Fruit fly (Drosophila melanogaster) whole organism, prepupa: ENCODE results near the gene Drsl6.
A peak's percentile ranks its signal among the peaks of the same experiment; 100 is the strongest.

Source experiments
- CG10631 ChIP-seq: fragments of 200-800 bp; sonication (Bioruptor generic); optimal IDR thresholded peaks from 2 replicates; lab custom pipeline; 2016; ENCODE audit warnings: missing biosample characterization, missing genetic modification characterization
- CG10669 ChIP-seq: fragments of 200-800 bp; sonication (Bioruptor generic); optimal IDR thresholded peaks from 3 replicates; lab custom pipeline; 2018; ENCODE audit warnings: missing biosample characterization, mild to moderate bottlenecking, missing genetic modification characterization, moderate library complexity
- CG11294 ChIP-seq: fragments of 200-800 bp; sonication (Bioruptor generic); IDR thresholded peaks from 2 replicates; pipeline ENCODE4 v1.3.6; 2022; ENCODE audit warnings: missing biosample characterization, missing genetic modification characterization
- CG11762 ChIP-seq: fragments of 200-800 bp; sonication (Bioruptor generic); optimal IDR thresholded peaks from 3 replicates; lab custom pipeline; 2016; ENCODE audit warnings: missing biosample characterization, missing genetic modification characterization; ENCODE audit not compliant: insufficient read depth
- CG11902 ChIP-seq: fragments of 200-800 bp; sonication (Bioruptor generic); optimal IDR thresholded peaks from 3 replicates; lab custom pipeline; 2016; ENCODE audit warnings: missing biosample characterization, missing genetic modification characterization
- CG15336 ChIP-seq: fragments of 200-800 bp; sonication (Bioruptor generic); IDR thresholded peaks from 2 replicates; pipeline ENCODE4 v1.3.6; 2022; ENCODE audit warnings: missing biosample characterization, missing genetic modification characterization
- CG1621 ChIP-seq: fragments of 200-800 bp; sonication (Bioruptor generic); optimal IDR thresholded peaks from 3 replicates; lab custom pipeline; 2018; ENCODE audit warnings: missing biosample characterization, mild to moderate bottlenecking, missing genetic modification characterization
- CG16779 ChIP-seq: fragments of 200-800 bp; sonication (Bioruptor generic); optimal IDR thresholded peaks from 3 replicates; lab custom pipeline; 2017; ENCODE audit warnings: missing biosample characterization, mild to moderate bottlenecking, missing genetic modification characterization
- CG3032 ChIP-seq: fragments of 200-800 bp; optimal IDR thresholded peaks from 2 replicates; lab custom pipeline; 2019; ENCODE audit warnings: missing biosample characterization, mild to moderate bottlenecking, missing genetic modification characterization, moderate library complexity
- CG31627 ChIP-seq: fragments of 200-800 bp; sonication (Bioruptor generic); optimal IDR thresholded peaks from 3 replicates; lab custom pipeline; 2016; ENCODE audit warnings: missing biosample characterization, missing genetic modification characterization
- CG32006 ChIP-seq: fragments of 200-800 bp; sonication (Bioruptor generic); optimal IDR thresholded peaks from 3 replicates; lab custom pipeline; 2017; ENCODE audit warnings: missing biosample characterization, mild to moderate bottlenecking, missing genetic modification characterization
- CG34406 ChIP-seq: fragments of 200-800 bp; sonication (Bioruptor generic); optimal IDR thresholded peaks from 3 replicates; lab custom pipeline; 2016; ENCODE audit warnings: missing biosample characterization, missing genetic modification characterization
- CG3919 ChIP-seq: fragments of 200-800 bp; sonication (Bioruptor generic); optimal IDR thresholded peaks from 3 replicates; lab custom pipeline; 2016; ENCODE audit warnings: missing biosample characterization, missing genetic modification characterization
- CG4318 ChIP-seq: fragments of 200-800 bp; sonication (Bioruptor generic); optimal IDR thresholded peaks from 3 replicates; lab custom pipeline; 2017; ENCODE audit warnings: missing biosample characterization, mild to moderate bottlenecking, missing genetic modification characterization
- CG6163 ChIP-seq: fragments of 200-800 bp; sonication (Bioruptor generic); IDR thresholded peaks from 3 replicates; pipeline ENCODE4 v1.3.6; 2022; ENCODE audit warnings: missing biosample characterization, missing genetic modification characterization
- CG6276 ChIP-seq: fragments of 200-800 bp; sonication (Bioruptor generic); optimal IDR thresholded peaks from 2 replicates; lab custom pipeline; 2017; ENCODE audit warnings: missing biosample characterization, mild to moderate bottlenecking, missing genetic modification characterization
- CG6792 ChIP-seq: fragments of 200-800 bp; sonication (Bioruptor generic); optimal IDR thresholded peaks from 3 replicates; lab custom pipeline; 2016; ENCODE audit warnings: missing biosample characterization, missing genetic modification characterization
- CG6808 ChIP-seq: fragments of 200-800 bp; sonication (Bioruptor generic); optimal IDR thresholded peaks from 3 replicates; lab custom pipeline; 2017; ENCODE audit warnings: missing biosample characterization, missing genetic modification characterization, mild to moderate bottlenecking, moderate library complexity, missing genetic modification reagents
- CG6854 ChIP-seq: fragments of 200-800 bp; sonication (Bioruptor generic); optimal IDR thresholded peaks from 2 replicates; lab custom pipeline; 2017; ENCODE audit warnings: missing biosample characterization, mild to moderate bottlenecking, missing genetic modification characterization
- CG7368 ChIP-seq: fragments of 200-800 bp; sonication (Bioruptor generic); optimal IDR thresholded peaks from 3 replicates; lab custom pipeline; 2016; ENCODE audit warnings: missing biosample characterization, missing genetic modification characterization
- CG8119 ChIP-seq: fragments of 200-800 bp; sonication (Bioruptor generic); IDR thresholded peaks from 3 replicates; pipeline ENCODE4 v1.3.6; 2022; ENCODE audit warnings: missing biosample characterization, missing genetic modification characterization
- CG8319 ChIP-seq: fragments of 200-800 bp; sonication (Bioruptor generic); optimal IDR thresholded peaks from 3 replicates; lab custom pipeline; 2016; ENCODE audit warnings: missing biosample characterization, missing genetic modification characterization
- CG8632 ChIP-seq: fragments of 200-800 bp; sonication (Bioruptor generic); optimal IDR thresholded peaks from 3 replicates; lab custom pipeline; 2016; ENCODE audit warnings: missing biosample characterization, missing genetic modification characterization
- CG9139 ChIP-seq: fragments of 200-800 bp; sonication (Bioruptor generic); optimal IDR thresholded peaks from 3 replicates; lab custom pipeline; 2017; ENCODE audit warnings: missing biosample characterization, mild to moderate bottlenecking, missing genetic modification characterization
- Eip75B ChIP-seq: fragments of 200-800 bp; sonication (Bioruptor generic); optimal IDR thresholded peaks from 3 replicates; lab custom pipeline; 2016; ENCODE audit warnings: missing biosample characterization, missing genetic modification characterization
- Eip93F ChIP-seq: fragments of 200-800 bp; sonication (Bioruptor generic); optimal IDR thresholded peaks from 2 replicates; lab custom pipeline; 2016; ENCODE audit warnings: missing biosample characterization, mild to moderate bottlenecking, missing genetic modification characterization
- Ets96B ChIP-seq: fragments of 200-800 bp; optimal IDR thresholded peaks from 2 replicates; lab custom pipeline; 2019; ENCODE audit warnings: missing biosample characterization, mild to moderate bottlenecking, missing genetic modification characterization, moderate library complexity
- Hr38 ChIP-seq: sonication (Bioruptor generic); optimal IDR thresholded peaks from 2 replicates; lab custom pipeline; 2016; ENCODE audit warnings: missing biosample characterization, missing genetic modification characterization
- Hr4 ChIP-seq: fragments of 200-800 bp; sonication (Bioruptor generic); optimal IDR thresholded peaks from 3 replicates; lab custom pipeline; 2016; ENCODE audit warnings: missing biosample characterization, missing genetic modification characterization
- Lpt ChIP-seq: fragments of 200-800 bp; sonication (Bioruptor generic); optimal IDR thresholded peaks from 3 replicates; lab custom pipeline; 2016; ENCODE audit warnings: missing biosample characterization, missing genetic modification characterization
- OdsH ChIP-seq: fragments of 200-800 bp; sonication (Bioruptor generic); optimal IDR thresholded peaks from 3 replicates; lab custom pipeline; 2016; ENCODE audit warnings: missing biosample characterization, missing genetic modification characterization
- Smox ChIP-seq: fragments of 200-800 bp; sonication (Bioruptor generic); optimal IDR thresholded peaks from 3 replicates; lab custom pipeline; 2016; ENCODE audit warnings: missing biosample characterization, missing genetic modification characterization
- Sox102F ChIP-seq: fragments of 200-800 bp; sonication (Bioruptor generic); optimal IDR thresholded peaks from 2 replicates; lab custom pipeline; 2016; ENCODE audit warnings: missing biosample characterization, mild to moderate bottlenecking, missing genetic modification characterization
- Sox14 ChIP-seq: fragments of 200-800 bp; sonication (Bioruptor generic); optimal IDR thresholded peaks from 3 replicates; lab custom pipeline; 2016; ENCODE audit warnings: missing biosample characterization, missing genetic modification characterization
- Sox15 ChIP-seq: fragments of 200-800 bp; sonication (Bioruptor generic); optimal IDR thresholded peaks from 3 replicates; lab custom pipeline; 2016; ENCODE audit warnings: missing biosample characterization, missing genetic modification characterization
- achi ChIP-seq: fragments of 200-800 bp; sonication (Bioruptor generic); optimal IDR thresholded peaks from 3 replicates; lab custom pipeline; 2016; ENCODE audit warnings: missing biosample characterization, missing genetic modification characterization
- acj6 ChIP-seq: fragments of 200-800 bp; sonication (Bioruptor generic); optimal IDR thresholded peaks from 3 replicates; lab custom pipeline; 2016; ENCODE audit warnings: missing biosample characterization, missing genetic modification characterization
- cyc ChIP-seq: fragments of 200-800 bp; sonication (Bioruptor generic); optimal IDR thresholded peaks from 3 replicates; lab custom pipeline; 2016; ENCODE audit warnings: missing biosample characterization, missing genetic modification characterization
- dsx ChIP-seq: fragments of 200-800 bp; optimal IDR thresholded peaks from 3 replicates; lab custom pipeline; 2019; ENCODE audit warnings: missing biosample characterization, mild to moderate bottlenecking, missing genetic modification characterization, moderate library complexity; ENCODE audit not compliant: poor library complexity, severe bottlenecking
- eg ChIP-seq: fragments of 200-800 bp; sonication (Bioruptor generic); IDR thresholded peaks from 3 replicates; pipeline ENCODE4 v1.3.6; 2022; ENCODE audit warnings: missing biosample characterization, missing genetic modification characterization
- fd59A ChIP-seq: fragments of 200-800 bp; sonication (Bioruptor generic); optimal IDR thresholded peaks from 2 replicates; lab custom pipeline; 2017; ENCODE audit warnings: missing biosample characterization, mild to moderate bottlenecking, missing genetic modification characterization, missing genetic modification reagents
- lz ChIP-seq: fragments of 200-800 bp; sonication (Bioruptor generic); optimal IDR thresholded peaks from 3 replicates; lab custom pipeline; 2016; ENCODE audit warnings: missing biosample characterization, missing genetic modification characterization
- net ChIP-seq: fragments of 200-800 bp; sonication (Bioruptor generic); optimal IDR thresholded peaks from 3 replicates; lab custom pipeline; 2016; ENCODE audit warnings: missing biosample characterization, missing genetic modification characterization
- pdm3 ChIP-seq: fragments of 200-800 bp; sonication (Bioruptor generic); optimal IDR thresholded peaks from 3 replicates; lab custom pipeline; 2016; ENCODE audit warnings: missing biosample characterization, missing genetic modification characterization
- salr ChIP-seq, 2 experiments: fragments of 200-800 bp; sonication (Bioruptor generic); optimal IDR thresholded peaks; 3 replicates each; lab custom pipeline; 2016 to 2018; ENCODE audit warnings: missing biosample characterization in 2 of 2, missing genetic modification characterization in 2 of 2, mild to moderate bottlenecking in 1 of 2
- ss ChIP-seq, 2 experiments: fragments of 200-800 bp; sonication (Bioruptor generic); optimal IDR thresholded peaks; 2 replicates in 1 of 2; 3 replicates in 1 of 2; lab custom pipeline; 2017 to 2018; ENCODE audit warnings: mild to moderate bottlenecking in 2 of 2, missing biosample characterization in 2 of 2, missing genetic modification characterization in 2 of 2, moderate library complexity in 1 of 2
- svp ChIP-seq: fragments of 200-800 bp; sonication (Bioruptor generic); peaks from one replicate; lab custom pipeline; 2016; ENCODE audit warnings: missing biosample characterization, missing genetic modification characterization
- topi ChIP-seq: fragments of 200-800 bp; sonication (Bioruptor generic); optimal IDR thresholded peaks from 3 replicates; lab custom pipeline; 2016; ENCODE audit warnings: missing biosample characterization, missing genetic modification characterization
- vri ChIP-seq: fragments of 200-800 bp; sonication (Bioruptor generic); optimal IDR thresholded peaks from 3 replicates; lab custom pipeline; 2016; ENCODE audit warnings: missing biosample characterization, mild to moderate bottlenecking, missing genetic modification characterization

Drsl6 gene

DNA sequence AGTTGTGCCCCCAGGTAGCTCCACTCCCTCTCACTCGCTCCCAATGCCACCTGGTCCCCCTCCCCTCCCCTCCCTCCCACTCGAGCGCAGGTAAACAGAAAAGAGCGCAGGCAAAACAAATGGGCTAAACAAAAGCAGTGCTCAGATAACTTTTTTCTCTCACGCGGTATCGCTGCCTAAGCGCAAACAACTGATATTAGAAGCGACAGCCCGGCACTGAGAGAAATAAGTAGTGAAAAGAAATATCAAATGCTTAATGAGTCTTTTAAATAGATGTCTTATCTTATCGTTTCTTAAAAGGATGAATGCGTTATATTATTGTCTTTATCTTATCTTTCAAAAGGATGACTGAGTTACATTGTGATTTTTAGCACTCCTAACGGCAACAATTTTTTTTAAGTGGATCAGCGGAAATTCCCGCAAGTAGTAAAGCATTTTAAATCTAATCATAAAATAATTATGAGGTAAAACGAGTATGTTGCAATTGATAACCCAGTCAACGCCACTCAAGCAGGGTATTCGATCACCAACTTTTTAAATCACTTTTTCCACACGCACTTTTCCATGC lies 35.0 kb downstream of the Drsl6 start (continued):
- TF ChIP-seq Eip75B (peak; percentile 19), dsx (GFP tag; lab: Kevin White, UChicago) (no peak), CG11902 (no peak), CG16779 (tag; lab: Kevin White, UChicago) (no peak), achi (peak; percentile 42), Sox102F (no peak), Sox14 (GFP tag; lab: Kevin White, UChicago) (peak; percentile 45), CG11294 (peak; percentile 43; the same call in 1 of the 2 replicates), CG6276 (GFP tag; lab: Kevin White, UChicago) (peak; percentile 77), topi (GFP tag; lab: Kevin White, UChicago) (peak; percentile 27), Hr4 (peak; percentile 80), cyc (no peak), CG34406 (GFP tag; lab: Kevin White, UChicago) (no peak), CG11762 (GFP tag; lab: Kevin White, UChicago) (no peak), pdm3 (GFP tag; lab: Kevin White, UChicago) (peak; percentile 52), CG4318 (GFP tag; lab: Kevin White, UChicago) (peak; percentile 53), CG32006 (peak; percentile 74), CG8632 (GFP tag; lab: Kevin White, UChicago) (no peak), CG31627 (GFP tag; lab: Kevin White, UChicago) (no peak), vri (GFP tag; lab: Kevin White, UChicago) (peak; percentile 66), lz (peak; percentile 17), OdsH (peak; percentile 63), CG6808 (GFP tag; lab: Kevin White, UChicago) (no peak), CG3032 (tag; lab: Kevin White, UChicago) (no peak), CG6792 (GFP tag; lab: Kevin White, UChicago) (peak; percentile 24), acj6 (GFP tag; lab: Kevin White, UChicago) (peak; percentile 20), CG7368 (GFP tag; lab: Kevin White, UChicago) (no peak), ss (GFP tag; optimal IDR thresholded peaks at IDR 0.05; lab: Kevin White, UChicago) (no peak), Eip93F (GFP tag; lab: Kevin White, UChicago) (no peak), CG10631 (GFP tag; lab: Kevin White, UChicago) (peak; percentile 29), CG8319 (no peak), CG8119 (GFP tag; lab: Robert Waterston, UW) (peak; percentile 80)
- TF ChIP-seq, all 60 proteins: peak for 34

dm6 chr3L:3300345-3300744 lies 35.9 kb downstream of the Drsl6 start:
- TF ChIP-seq achi (peak; percentile 37), salr (GFP tag; optimal IDR thresholded peaks at IDR 0.05; lab: Kevin White, UChicago) (no peak), fd59A (GFP tag; lab: Kevin White, UChicago) (no peak), CG11902 (peak; percentile 43), CG3919 (peak; percentile 64), CG11294 (no peak), CG6792 (GFP tag; lab: Kevin White, UChicago) (peak; percentile 57), OdsH (peak; percentile 39), CG6163 (no peak), CG10669 (GFP tag; lab: Kevin White, UChicago) (no peak), CG16779 (tag; lab: Kevin White, UChicago) (no peak), Hr38 (GFP tag; lab: Kevin White, UChicago) (no peak), Lpt (GFP tag; lab: Kevin White, UChicago) (no peak), eg (GFP tag; lab: Robert Waterston, UW) (peak; percentile 79), Ets96B (tag; lab: Kevin White, UChicago) (peak; percentile 28), net (peak; percentile 34), svp (GFP tag; lab: Kevin White, UChicago) (peak; percentile 84), CG32006 (peak; percentile 43), CG6808 (GFP tag; lab: Kevin White, UChicago) (no peak), CG9139 (GFP tag; lab: Kevin White, UChicago) (no peak), CG4318 (GFP tag; lab: Kevin White, UChicago) (no peak), Sox102F (peak; percentile 69), CG10631 (GFP tag; lab: Kevin White, UChicago) (peak; percentile 33), CG34406 (GFP tag; lab: Kevin White, UChicago) (peak; percentile 47), CG6854 (GFP tag; lab: Kevin White, UChicago) (no peak), vri (GFP tag; lab: Kevin White, UChicago) (peak; percentile 32), pdm3 (GFP tag; lab: Kevin White, UChicago) (peak; percentile 33), Smox (GFP tag; lab: Kevin White, UChicago) (peak; percentile 50), CG1621 (tag; lab: Kevin White, UChicago) (no peak), CG15336 (GFP tag; lab: Robert Waterston, UW) (peak; percentile 66), Eip93F (GFP tag; lab: Kevin White, UChicago) (no peak), Sox15 (GFP tag; lab: Kevin White, UChicago) (no peak)
